Worm (Caenorhabditis elegans) whole organism, L4/young adult: ENCODE results near the gene K03B4.4.

ENCODE experiments used
- W03F9.2 ChIP-seq: fragments of 150-350 bp; optimal IDR thresholded peaks from 2 replicates; lab custom pipeline; 2014; ENCODE audit warnings: missing biosample characterization, missing genetic modification characterization
- dao-5 ChIP-seq: sonication (generic microtip); optimal IDR thresholded peaks from 2 replicates; lab custom pipeline; 2016; ENCODE audit warnings: missing genotype, missing genetic modification characterization, moderate library complexity, missing compliant biosample characterization
- him-1 ChIP-seq: sonication (generic microtip); optimal IDR thresholded peaks from 2 replicates; lab custom pipeline; 2016; ENCODE audit warnings: missing genotype, missing genetic modification reagents, missing genetic modification characterization, missing compliant biosample characterization

DNA sequence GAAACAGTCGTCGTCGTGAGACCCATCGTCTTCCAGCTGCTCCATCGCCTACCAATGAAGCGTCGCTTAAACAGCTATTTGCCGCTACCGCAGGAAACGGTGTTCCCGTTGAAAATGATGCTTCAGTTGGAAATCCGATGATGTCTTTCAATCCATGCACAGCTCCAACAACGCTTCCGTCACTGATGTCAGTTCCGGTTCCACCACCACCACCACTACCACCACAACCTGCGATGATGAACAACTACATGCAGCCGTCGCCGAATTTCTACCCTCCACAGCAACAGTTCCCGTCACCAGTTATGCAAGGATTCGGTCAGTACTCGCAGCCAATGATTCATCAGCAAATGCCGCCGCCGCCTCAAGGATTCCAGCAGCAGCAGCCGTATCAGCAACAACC is 52.2 kb downstream of the K03B4.4 start:
- TF ChIP-seq him-1 (tag; lab: Kevin White, UChicago) (no peak), dao-5 (tag; lab: Kevin White, UChicago) (no peak), W03F9.2 (tag; lab: Kevin White, UChicago) (no peak)
